Fruit fly (Drosophila melanogaster): ENCODE data around the gene regucalcin.
A peak's percentile ranks its signal among the peaks of the same experiment; 100 is the strongest.

regucalcin gene

DNA sequence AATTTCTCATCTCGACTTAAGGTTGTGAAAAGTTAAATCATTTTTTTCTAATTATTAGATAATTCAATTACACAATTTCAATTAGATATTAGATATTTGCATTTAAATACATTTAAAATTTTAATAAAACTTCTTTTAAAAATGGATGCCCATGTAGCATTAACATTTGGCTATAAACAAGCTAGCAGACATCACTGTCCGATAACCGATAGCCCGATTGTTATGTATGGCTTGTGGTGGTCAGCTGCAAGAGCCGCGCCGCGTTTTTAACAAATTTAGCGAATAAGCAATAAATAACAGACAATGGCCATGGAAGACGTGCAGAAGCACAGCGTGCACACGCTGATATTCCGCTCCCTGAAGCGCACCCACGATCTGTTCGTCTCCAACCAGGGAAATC is 8.7 kb downstream of the regucalcin start, which contains the start of gene Tango4:
Gene Tango4 (plus strand): TSS at position 212 of the 400 bp plus-strand sequence.
- TF ChIP-seq eg (GFP tag; IDR thresholded peaks at IDR 0.05) (no peak), svp (GFP tag) (peak; percentile 29), dac (GFP tag; optimal IDR thresholded peaks at IDR 0.05) (no peak)

DNA sequence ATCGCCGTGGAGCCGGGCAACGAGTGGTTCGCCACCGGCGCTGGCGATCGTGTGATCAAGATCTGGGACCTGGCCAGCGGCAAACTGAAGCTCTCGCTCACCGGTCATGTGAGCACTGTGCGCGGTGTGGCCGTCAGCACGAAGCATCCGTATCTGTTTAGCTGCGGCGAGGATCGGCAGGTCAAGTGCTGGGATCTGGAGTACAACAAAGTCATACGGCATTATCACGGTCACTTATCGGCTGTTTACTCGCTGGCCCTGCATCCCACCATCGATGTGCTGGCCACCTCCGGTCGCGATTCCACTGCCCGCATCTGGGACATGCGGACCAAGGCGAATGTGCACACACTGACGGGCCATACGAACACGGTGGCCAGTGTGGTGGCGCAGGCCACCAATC is 9.6 kb downstream of the regucalcin start:
- TF ChIP-seq CG6163 (GFP tag; IDR thresholded peaks at IDR 0.05) (no peak), CG6808 (GFP tag; optimal IDR thresholded peaks at IDR 0.05) (no peak), cyc (GFP tag; optimal IDR thresholded peaks at IDR 0.05) (no peak), svp (GFP tag) (peak; percentile 90)

DNA sequence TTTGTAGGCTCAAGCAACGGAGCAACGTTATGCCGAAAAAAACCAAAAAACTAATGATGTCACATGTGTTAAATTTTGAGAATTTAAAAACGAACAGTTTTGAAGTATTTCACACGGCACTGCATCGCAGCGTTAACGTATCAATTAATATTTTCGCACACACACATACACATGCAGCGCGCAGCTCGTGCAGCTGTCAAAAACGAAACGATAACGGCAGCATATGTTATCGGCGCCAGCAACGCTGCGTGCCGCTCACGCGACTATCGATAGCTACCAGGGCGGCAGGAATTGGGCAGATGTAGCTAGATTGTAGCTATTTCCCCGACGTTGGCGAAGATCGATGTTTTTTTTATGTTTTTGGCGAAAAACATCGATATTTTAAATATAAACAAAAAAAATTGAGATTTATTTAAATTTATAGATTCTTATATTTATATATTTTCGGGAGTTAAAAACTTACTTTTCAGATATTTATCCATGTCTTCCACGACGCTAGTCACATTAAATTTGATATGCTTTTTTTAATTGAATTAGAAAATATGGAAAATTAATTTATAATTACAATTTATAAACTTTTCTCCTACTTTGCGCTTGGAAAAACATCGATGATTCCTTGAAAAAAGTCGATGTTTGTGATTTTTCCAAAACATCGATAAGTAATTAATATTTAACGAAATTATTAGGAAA is 16.8 kb downstream of the regucalcin start, which contains the start of gene Usp7:
Gene Usp7 (minus strand): TSS at position 208 of the 690 bp plus-strand sequence.
- TF ChIP-seq CG3032 (tag; optimal IDR thresholded peaks at IDR 0.05), result peak; percentile 25
- TF ChIP-seq ss (GFP tag; optimal IDR thresholded peaks at IDR 0.05), result peak in 1 of 2 experiments; percentile 47
- TF ChIP-seq CG15336 (GFP tag; IDR thresholded peaks at IDR 0.05), result 0 out of 2 replicates have a peak, but pooled peaks have one; percentile 33
- no peak for TF ChIP-seq CG32006 (GFP tag; optimal IDR thresholded peaks at IDR 0.05)
- no peak for TF ChIP-seq dsx (GFP tag; optimal IDR thresholded peaks at IDR 0.05; ENCODE audit: poor library complexity, severe bottlenecking)
- TF ChIP-seq CG8119 (GFP tag; IDR thresholded peaks at IDR 0.05), result no peak
- peak; percentile 97 for TF ChIP-seq achi (GFP tag; optimal IDR thresholded peaks at IDR 0.05)
- peak; percentile 67 for TF ChIP-seq Eip78C (GFP tag)
- TF ChIP-seq CG7368 (GFP tag; optimal IDR thresholded peaks at IDR 0.05), result no peak
- TF ChIP-seq CG1621 (tag; optimal IDR thresholded peaks at IDR 0.05), result no peak
- no peak for TF ChIP-seq CG31627 (GFP tag; optimal IDR thresholded peaks at IDR 0.05)
- no peak for TF ChIP-seq Hr4 (GFP tag; optimal IDR thresholded peaks at IDR 0.05)
- 0 out of 3 replicates have a peak, but pooled peaks have one; percentile 36 for TF ChIP-seq eg (GFP tag; IDR thresholded peaks at IDR 0.05)
- no peak for TF ChIP-seq Blimp-1 (GFP tag; optimal IDR thresholded peaks at IDR 0.05)
- TF ChIP-seq Sox15 (GFP tag; optimal IDR thresholded peaks at IDR 0.05), result no peak
- TF ChIP-seq acj6 (GFP tag; optimal IDR thresholded peaks at IDR 0.05), result no peak

DNA sequence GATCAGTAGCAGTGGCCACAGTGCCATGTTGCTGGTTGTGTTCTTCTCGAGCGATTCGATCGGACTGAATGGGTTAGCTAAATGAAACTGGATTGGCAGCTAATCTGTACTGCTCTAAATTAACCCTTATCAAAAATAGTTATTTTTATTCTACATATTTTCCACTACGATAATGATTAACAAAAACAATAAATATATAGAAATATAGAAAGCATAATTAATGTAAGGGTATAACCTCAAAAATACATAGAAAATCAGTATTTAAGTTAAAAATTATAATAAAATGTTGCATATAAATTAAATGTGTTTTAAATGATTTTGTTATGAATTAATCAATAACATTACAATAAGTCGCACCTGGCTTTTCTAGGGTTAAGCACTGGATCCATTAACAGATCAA is 19.2 kb downstream of the regucalcin start, which contains the start of gene Cyp311a1:
Gene Cyp311a1 (minus strand): TSS at position 66 of the 400 bp plus-strand sequence.
- TF ChIP-seq dsx (GFP tag; optimal IDR thresholded peaks at IDR 0.05; ENCODE audit: poor library complexity, severe bottlenecking), result no peak
- TF ChIP-seq Smox (GFP tag; optimal IDR thresholded peaks at IDR 0.05), result no peak
- no peak for TF ChIP-seq Met (GFP tag; optimal IDR thresholded peaks at IDR 0.05)
- TF ChIP-seq Gug (GFP tag; IDR thresholded peaks at IDR 0.05), result no peak
- TF ChIP-seq pdm3 (GFP tag; optimal IDR thresholded peaks at IDR 0.05), result no peak
- TF ChIP-seq CG3919 (GFP tag; optimal IDR thresholded peaks at IDR 0.05), result no peak
- no peak for TF ChIP-seq acj6 (GFP tag; optimal IDR thresholded peaks at IDR 0.05)
- TF ChIP-seq Eip78C (GFP tag), result peak; percentile 43
- TF ChIP-seq lz (GFP tag; optimal IDR thresholded peaks at IDR 0.05), result no peak
- TF ChIP-seq CG11294 (GFP tag; IDR thresholded peaks at IDR 0.05), result no peak
- no peak for TF ChIP-seq CG11902 (GFP tag; optimal IDR thresholded peaks at IDR 0.05)
- TF ChIP-seq CG6808 (GFP tag; optimal IDR thresholded peaks at IDR 0.05), result no peak
- no peak for TF ChIP-seq CG7368 (GFP tag; optimal IDR thresholded peaks at IDR 0.05)
- no peak for TF ChIP-seq Ets21C (GFP tag; optimal IDR thresholded peaks at IDR 0.05)
- TF ChIP-seq Lpt (GFP tag; optimal IDR thresholded peaks at IDR 0.05), result no peak
- TF ChIP-seq CG10631 (GFP tag; optimal IDR thresholded peaks at IDR 0.05), result no peak
- no peak for TF ChIP-seq Ets96B (tag; optimal IDR thresholded peaks at IDR 0.05)
- TF ChIP-seq CG16779 (tag; optimal IDR thresholded peaks at IDR 0.05), result no peak
- no peak for TF ChIP-seq ss (GFP tag; optimal IDR thresholded peaks at IDR 0.05)
- TF ChIP-seq achi (GFP tag; optimal IDR thresholded peaks at IDR 0.05), result no peak
- TF ChIP-seq CG8632 (GFP tag; optimal IDR thresholded peaks at IDR 0.05), result no peak
- TF ChIP-seq fd59A (GFP tag; optimal IDR thresholded peaks at IDR 0.05), result no peak
- TF ChIP-seq CG32006 (GFP tag; optimal IDR thresholded peaks at IDR 0.05), result no peak
- TF ChIP-seq Blimp-1 (GFP tag; optimal IDR thresholded peaks at IDR 0.05), result no peak
- no peak for TF ChIP-seq CG9139 (GFP tag; optimal IDR thresholded peaks at IDR 0.05)
- TF ChIP-seq CG8119 (GFP tag; IDR thresholded peaks at IDR 0.05), result peak; percentile 39; the same call in 1 of the 3 replicates
- 0 out of 3 replicates have a peak, but pooled peaks have one; percentile 7 for TF ChIP-seq eg (GFP tag; IDR thresholded peaks at IDR 0.05)
- TF ChIP-seq Hr38 (GFP tag; optimal IDR thresholded peaks at IDR 0.05), result no peak
- TF ChIP-seq Eip93F (GFP tag; optimal IDR thresholded peaks at IDR 0.05), result no peak
- TF ChIP-seq net (GFP tag; optimal IDR thresholded peaks at IDR 0.05), result no peak
- peak; percentile 52; the same call in 1 of the 2 replicates for TF ChIP-seq CG15336 (GFP tag; IDR thresholded peaks at IDR 0.05)
- no peak for TF ChIP-seq fd85E (GFP tag; optimal IDR thresholded peaks at IDR 0.05)
- no peak for TF ChIP-seq svp (GFP tag)
